Fruit fly (Drosophila melanogaster) whole organism, embryonic: ENCODE data around the gene CG3529.

Source experiments
- Atf-2 ChIP-seq: fragments of 200-800 bp; sonication (Bioruptor generic); optimal IDR thresholded peaks from 2 replicates; lab custom pipeline; 2016; ENCODE audit warnings: missing biosample characterization, missing genetic modification characterization
- CG10565 ChIP-seq: fragments of 200-800 bp; sonication (Bioruptor generic); optimal IDR thresholded peaks from 3 replicates; lab custom pipeline; 2016; ENCODE audit warnings: missing biosample characterization, mild to moderate bottlenecking, missing genetic modification characterization
- CG11456 ChIP-seq: fragments of 200-800 bp; sonication (Bioruptor generic); IDR thresholded peaks from 3 replicates; pipeline ENCODE4 v1.3.6; 2022; ENCODE audit warnings: missing biosample characterization, missing genetic modification characterization
- CG11723 ChIP-seq: fragments of 200-800 bp; sonication (Bioruptor generic); optimal IDR thresholded peaks from 2 replicates; lab custom pipeline; 2017; ENCODE audit warnings: missing biosample characterization, mild to moderate bottlenecking, missing genetic modification characterization
- CG15011 ChIP-seq: fragments of 200-800 bp; sonication (Bioruptor generic); optimal IDR thresholded peaks from 3 replicates; lab custom pipeline; 2018; ENCODE audit warnings: missing biosample characterization, mild to moderate bottlenecking, missing genetic modification characterization
- CG15479 ChIP-seq: fragments of 200-800 bp; sonication (Bioruptor generic); optimal IDR thresholded peaks from 3 replicates; lab custom pipeline; 2019; ENCODE audit warnings: missing biosample characterization, mild to moderate bottlenecking, missing genetic modification characterization, moderate library complexity
- CG1602 ChIP-seq: fragments of 200-800 bp; sonication (Bioruptor generic); optimal IDR thresholded peaks from 3 replicates; lab custom pipeline; 2016; ENCODE audit warnings: missing biosample characterization, missing genetic modification characterization
- CG16813 ChIP-seq: fragments of 200-800 bp; sonication (Bioruptor generic); IDR thresholded peaks from 3 replicates; pipeline ENCODE4 v1.3.6; 2022; ENCODE audit warnings: missing biosample characterization, missing genetic modification characterization; ENCODE audit not compliant: partially characterized antibody
- CG17612 ChIP-seq: fragments of 200-800 bp; sonication (Bioruptor generic); IDR thresholded peaks from 2 replicates; pipeline ENCODE4 v1.3.6; 2022; ENCODE audit warnings: missing biosample characterization, missing genetic modification characterization
- CG2129 ChIP-seq: fragments of 200-800 bp; sonication (Bioruptor generic); IDR thresholded peaks from 2 replicates; pipeline ENCODE4 v1.3.6; 2022; ENCODE audit warnings: missing biosample characterization, missing genetic modification characterization; ENCODE audit not compliant: partially characterized antibody
- CG31388 ChIP-seq: fragments of 200-800 bp; sonication (Bioruptor generic); optimal IDR thresholded peaks from 2 replicates; lab custom pipeline; 2016; ENCODE audit warnings: missing biosample characterization, missing genetic modification characterization
- CG3281 ChIP-seq: fragments of 200-800 bp; sonication (Bioruptor generic); optimal IDR thresholded peaks from 3 replicates; lab custom pipeline; 2017; ENCODE audit warnings: missing biosample characterization, mild to moderate bottlenecking, missing genetic modification characterization
- CG33213 ChIP-seq: fragments of 200-800 bp; sonication (Bioruptor generic); optimal IDR thresholded peaks from 3 replicates; lab custom pipeline; 2016; ENCODE audit warnings: missing biosample characterization, missing genetic modification characterization
- CG3995 ChIP-seq: fragments of 200-800 bp; sonication (Bioruptor generic); optimal IDR thresholded peaks from 3 replicates; lab custom pipeline; 2016; ENCODE audit warnings: missing biosample characterization, missing genetic modification characterization
- CG6683 ChIP-seq: fragments of 200-800 bp; sonication (Bioruptor generic); optimal IDR thresholded peaks from 2 replicates; lab custom pipeline; 2017; ENCODE audit warnings: missing biosample characterization, mild to moderate bottlenecking, missing genetic modification characterization, missing genetic modification reagents
- CG7745 ChIP-seq: fragments of 200-800 bp; sonication (Bioruptor generic); optimal IDR thresholded peaks from 2 replicates; lab custom pipeline; 2018; ENCODE audit warnings: missing biosample characterization, mild to moderate bottlenecking, missing genetic modification characterization, moderate library complexity
- CG7928 ChIP-seq: fragments of 200-800 bp; sonication (Bioruptor generic); optimal IDR thresholded peaks from 2 replicates; lab custom pipeline; 2017; ENCODE audit warnings: missing biosample characterization, mild to moderate bottlenecking, missing genetic modification characterization
- CG8924 ChIP-seq: fragments of 200-800 bp; optimal IDR thresholded peaks from 3 replicates; lab custom pipeline; 2019; ENCODE audit warnings: missing biosample characterization, mild to moderate bottlenecking, missing genetic modification characterization, moderate library complexity
- CG9876 ChIP-seq: fragments of 200-800 bp; sonication (Bioruptor generic); optimal IDR thresholded peaks from 2 replicates; lab custom pipeline; 2016; ENCODE audit warnings: missing biosample characterization, missing genetic modification characterization
- Hey ChIP-seq: fragments of 200-800 bp; sonication (Bioruptor generic); optimal IDR thresholded peaks from 3 replicates; lab custom pipeline; 2018; ENCODE audit warnings: missing biosample characterization, mild to moderate bottlenecking, missing genetic modification characterization
- HmgZ ChIP-seq: fragments of 200-800 bp; sonication (Bioruptor generic); optimal IDR thresholded peaks from 2 replicates; lab custom pipeline; 2018; ENCODE audit warnings: missing biosample characterization, mild to moderate bottlenecking, missing genetic modification characterization
- MESR4 ChIP-seq: fragments of 200-800 bp; sonication (Bioruptor generic); optimal IDR thresholded peaks from 2 replicates; lab custom pipeline; 2018; ENCODE audit warnings: missing biosample characterization, mild to moderate bottlenecking, missing genetic modification characterization, moderate library complexity
- Ravus ChIP-seq: fragments of 200-800 bp; sonication (Bioruptor generic); IDR thresholded peaks from 2 replicates; pipeline ENCODE4 v1.3.6; 2022; ENCODE audit warnings: missing biosample characterization, missing genetic modification characterization
- Rx ChIP-seq: fragments of 200-800 bp; sonication (Bioruptor generic); IDR thresholded peaks from 2 replicates; pipeline ENCODE4 v1.3.6; 2022; ENCODE audit warnings: missing biosample characterization, missing genetic modification characterization
- Sry-β ChIP-seq: fragments of 200-800 bp; sonication (Bioruptor generic); optimal IDR thresholded peaks from 2 replicates; lab custom pipeline; 2018; ENCODE audit warnings: missing biosample characterization, mild to moderate bottlenecking, missing genetic modification characterization, moderate library complexity
- Trl ChIP-seq, 3 experiments: fragments of >200 bp in 2 of 3; fragments of 200-800 bp in 1 of 3; sonication (Bioruptor generic) in 1 of 3; optimal IDR thresholded peaks; 2 replicates in 1 of 3; 3 replicates in 2 of 3; lab custom pipeline; 2016 to 2017; ENCODE audit warnings: missing biosample characterization in 1 of 3, missing genetic modification characterization in 1 of 3
- Vsx1 ChIP-seq: fragments of 200-800 bp; sonication (Bioruptor generic); optimal IDR thresholded peaks from 2 replicates; lab custom pipeline; 2017; ENCODE audit warnings: missing biosample characterization, mild to moderate bottlenecking, missing genetic modification characterization, missing genetic modification reagents
- abd-A ChIP-seq: fragments of 200-800 bp; sonication (Bioruptor generic); optimal IDR thresholded peaks from 3 replicates; lab custom pipeline; 2019; ENCODE audit warnings: missing biosample characterization, mild to moderate bottlenecking, missing genetic modification characterization, moderate library complexity
- ac ChIP-seq: fragments of 200-800 bp; sonication (Bioruptor generic); optimal IDR thresholded peaks from 3 replicates; lab custom pipeline; 2017; ENCODE audit warnings: missing biosample characterization, mild to moderate bottlenecking, missing genetic modification characterization
- aop ChIP-seq: fragments of 200-800 bp; sonication (Bioruptor generic); IDR thresholded peaks from 2 replicates; pipeline ENCODE4 v1.3.6; 2022; ENCODE audit warnings: missing biosample characterization, missing genetic modification characterization
- ase ChIP-seq: fragments of 200-800 bp; sonication (Bioruptor generic); IDR thresholded peaks from 3 replicates; pipeline ENCODE4 v1.3.6; 2022; ENCODE audit warnings: missing biosample characterization, missing genetic modification characterization
- bbx ChIP-seq: fragments of 200-800 bp; sonication (Bioruptor generic); IDR thresholded peaks from 2 replicates; pipeline ENCODE4 v1.3.6; 2022; ENCODE audit warnings: missing biosample characterization, missing genetic modification characterization; ENCODE audit not compliant: partially characterized antibody
- ci ChIP-seq: fragments of 200-800 bp; sonication (Bioruptor generic); IDR thresholded peaks from 3 replicates; pipeline ENCODE4 v1.3.6; 2022; ENCODE audit warnings: missing biosample characterization, missing genetic modification characterization
- crc ChIP-seq: fragments of 200-800 bp; sonication (Bioruptor generic); optimal IDR thresholded peaks from 2 replicates; lab custom pipeline; 2016; ENCODE audit warnings: missing biosample characterization, missing genetic modification characterization
- fd102C ChIP-seq: fragments of 200-800 bp; sonication (Bioruptor generic); optimal IDR thresholded peaks from 2 replicates; lab custom pipeline; 2018; ENCODE audit warnings: missing biosample characterization, mild to moderate bottlenecking, missing genetic modification characterization, moderate library complexity
- fu2 ChIP-seq: fragments of 200-800 bp; sonication (Bioruptor generic); optimal IDR thresholded peaks from 2 replicates; lab custom pipeline; 2016; ENCODE audit warnings: missing biosample characterization, missing genetic modification characterization
- grau ChIP-seq: fragments of 200-800 bp; optimal IDR thresholded peaks from 3 replicates; lab custom pipeline; 2019; ENCODE audit warnings: missing biosample characterization, mild to moderate bottlenecking, missing genetic modification characterization, moderate library complexity
- h ChIP-seq: fragments of >200 bp; optimal IDR thresholded peaks from 2 replicates; lab custom pipeline; 2017
- hth ChIP-seq: fragments of >200 bp; optimal IDR thresholded peaks from 2 replicates; lab custom pipeline; 2017; ENCODE audit warnings: inconsistent platforms
- klu ChIP-seq: fragments of 200-800 bp; sonication (Bioruptor generic); IDR thresholded peaks from 2 replicates; pipeline ENCODE4 v1.3.6; 2022; ENCODE audit warnings: missing biosample characterization, missing genetic modification characterization
- nerfin-2 ChIP-seq: fragments of 200-800 bp; sonication (Bioruptor generic); IDR thresholded peaks from 2 replicates; pipeline ENCODE4 v1.3.6; 2022; ENCODE audit warnings: missing biosample characterization, missing genetic modification characterization; ENCODE audit not compliant: partially characterized antibody
- pita ChIP-seq: fragments of 200-800 bp; sonication (Bioruptor generic); optimal IDR thresholded peaks from 2 replicates; lab custom pipeline; 2017; ENCODE audit warnings: missing biosample characterization, mild to moderate bottlenecking, missing genetic modification characterization
- schlank ChIP-seq: fragments of 200-800 bp; sonication (Bioruptor generic); optimal IDR thresholded peaks from 2 replicates; lab custom pipeline; 2018; ENCODE audit warnings: missing biosample characterization, mild to moderate bottlenecking, missing genetic modification characterization
- sens-2 ChIP-seq: fragments of 200-800 bp; sonication (Bioruptor generic); IDR thresholded peaks from 2 replicates; pipeline ENCODE4 v1.3.6; 2022; ENCODE audit warnings: missing biosample characterization, missing genetic modification characterization
- shn ChIP-seq: fragments of 200-800 bp; sonication (Bioruptor generic); optimal IDR thresholded peaks from 3 replicates; lab custom pipeline; 2016; ENCODE audit warnings: missing biosample characterization, missing genetic modification characterization
- tup ChIP-seq: fragments of 200-800 bp; sonication (Bioruptor generic); optimal IDR thresholded peaks from 2 replicates; lab custom pipeline; 2016; ENCODE audit warnings: missing biosample characterization, mild to moderate bottlenecking, missing genetic modification characterization, moderate library complexity
- twi ChIP-seq: fragments of 200-800 bp; optimal IDR thresholded peaks from 2 replicates; lab custom pipeline; 2019; ENCODE audit warnings: missing biosample characterization, mild to moderate bottlenecking, missing genetic modification characterization, moderate library complexity
- unc-4 ChIP-seq: fragments of 200-800 bp; sonication (Bioruptor generic); IDR thresholded peaks from 2 replicates; pipeline ENCODE4 v1.3.6; 2022; ENCODE audit warnings: missing biosample characterization, missing genetic modification characterization; ENCODE audit not compliant: partially characterized antibody
- vfl ChIP-seq: fragments of 200-800 bp; sonication (Bioruptor generic); optimal IDR thresholded peaks from 2 replicates; lab custom pipeline; 2016; ENCODE audit warnings: missing biosample characterization, missing genetic modification characterization
- z ChIP-seq: fragments of 200-800 bp; sonication (Bioruptor generic); IDR thresholded peaks from 3 replicates; pipeline ENCODE4 v1.3.6; 2022; ENCODE audit warnings: missing biosample characterization, missing genetic modification characterization

Gene CG3529

DNA sequence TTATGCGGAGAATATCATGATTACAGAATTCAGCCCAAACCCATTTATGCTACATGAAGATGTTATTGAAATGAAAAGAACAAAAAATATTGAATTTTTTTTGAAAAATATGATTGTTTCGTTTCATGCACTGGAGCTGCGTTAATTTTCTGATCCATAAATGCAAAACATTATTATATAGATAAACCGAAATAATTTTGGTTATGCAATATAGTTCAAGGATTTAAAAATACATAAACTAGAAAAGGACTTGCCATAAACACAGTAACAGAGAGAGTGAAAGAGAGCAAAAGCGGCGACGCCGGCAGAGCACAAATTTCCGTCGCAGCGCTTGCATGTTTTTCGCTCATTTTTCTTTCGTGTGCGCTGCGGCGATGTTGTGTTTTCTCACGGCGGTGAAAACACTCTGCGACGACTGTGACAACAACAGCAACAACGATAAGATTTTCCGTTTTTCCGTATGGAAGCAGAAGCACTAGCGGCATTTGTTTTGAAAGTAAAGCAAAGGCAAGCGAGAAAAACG, 15.6 kb downstream of the CG3529 start (continued):
- no peak for TF ChIP-seq Hey (tag; lab: Kevin White, UChicago)
- TF ChIP-seq ase = no peak
- no peak for TF ChIP-seq pita (GFP tag; lab: Kevin White, UChicago)
- no peak for TF ChIP-seq CG31388
- peak; percentile 92 for TF ChIP-seq grau (tag; lab: Kevin White, UChicago)
- TF ChIP-seq HmgZ (tag; lab: Kevin White, UChicago) = peak; percentile 88
- TF ChIP-seq CG15479 (GFP tag; lab: Kevin White, UChicago) = peak; percentile 76
- TF ChIP-seq Vsx1 (GFP tag; lab: Kevin White, UChicago) = peak; percentile 91
- peak; percentile 72 for TF ChIP-seq schlank (tag; lab: Kevin White, UChicago)
- TF ChIP-seq klu (GFP tag; lab: Robert Waterston, UW) = no peak
- peak; percentile 89 for TF ChIP-seq CG3281 (GFP tag; lab: Kevin White, UChicago)
- peak; percentile 72 for TF ChIP-seq Atf-2 (GFP tag; lab: Kevin White, UChicago)
- peak; percentile 69 for TF ChIP-seq Rx (GFP tag; lab: Robert Waterston, UW)
- TF ChIP-seq crc (GFP tag; lab: Kevin White, UChicago) = peak; percentile 63
- peak; percentile 21; the same call in 1 of the 2 replicates for TF ChIP-seq Ravus
- peak; percentile 69 for TF ChIP-seq shn (GFP tag; lab: Kevin White, UChicago)
- no peak for TF ChIP-seq CG2129 (GFP tag; lab: Robert Waterston, UW)
- peak; percentile 68 for TF ChIP-seq twi (tag; lab: Kevin White, UChicago)
- peak; percentile 78 for TF ChIP-seq ac
- no peak for TF ChIP-seq CG11456
- TF ChIP-seq fu2 (GFP tag; lab: Kevin White, UChicago) = peak; percentile 18
- no peak for TF ChIP-seq tup (GFP tag; lab: Kevin White, UChicago)
- TF ChIP-seq hth (lab: Kevin White, UChicago) = no peak
- TF ChIP-seq abd-A (tag; lab: Kevin White, UChicago) = peak; percentile 32
- TF ChIP-seq Sry-β (GFP tag; lab: Kevin White, UChicago) = peak; percentile 54
- TF ChIP-seq CG16813 = no peak
- no peak; the same call in 2 of the 3 replicates for TF ChIP-seq z (GFP tag; lab: Robert Waterston, UW)
- TF ChIP-seq ci (GFP tag; lab: Robert Waterston, UW) = peak; percentile 75
- TF ChIP-seq Trl (optimal IDR thresholded peaks at IDR 0.05; lab: Kevin White, UChicago) = peak; percentile 43 to 96
- TF ChIP-seq Trl (GFP tag; optimal IDR thresholded peaks at IDR 0.05; lab: Kevin White, UChicago) = peak; percentile 80
- peak; percentile 25 for TF ChIP-seq CG7928
- TF ChIP-seq CG3995 (GFP tag; lab: Kevin White, UChicago) = peak; percentile 48
- no peak for TF ChIP-seq h
- TF ChIP-seq unc-4 (GFP tag; lab: Robert Waterston, UW) = no peak
- no peak for TF ChIP-seq CG9876 (GFP tag; lab: Kevin White, UChicago)
- peak; percentile 35 for TF ChIP-seq vfl (GFP tag; lab: Kevin White, UChicago)
- peak; percentile 18 for TF ChIP-seq MESR4 (GFP tag; lab: Kevin White, UChicago)
- TF ChIP-seq aop = no peak
- TF ChIP-seq CG33213 (GFP tag; lab: Kevin White, UChicago) = peak; percentile 49
- peak; percentile 84 for TF ChIP-seq CG6683
- TF ChIP-seq CG1602 = peak; percentile 75
- no peak for TF ChIP-seq nerfin-2 (GFP tag; lab: Robert Waterston, UW)
- peak; percentile 28 for TF ChIP-seq CG10565 (GFP tag; lab: Kevin White, UChicago)
- TF ChIP-seq CG17612 (GFP tag; lab: Robert Waterston, UW) = no peak
- peak; percentile 81 for TF ChIP-seq CG11723 (GFP tag; lab: Kevin White, UChicago)
- TF ChIP-seq bbx = peak; percentile 72
- TF ChIP-seq sens-2 (GFP tag; lab: Robert Waterston, UW) = peak; percentile 58; the same call in 1 of the 2 replicates
- peak; percentile 96 for TF ChIP-seq CG8924
- TF ChIP-seq CG7745 = no peak
- TF ChIP-seq fd102C (GFP tag; lab: Kevin White, UChicago) = peak; percentile 37
- peak; percentile 91 for TF ChIP-seq CG15011 (GFP tag; lab: Kevin White, UChicago)
